Worm (Caenorhabditis elegans) whole organism, late embryonic: ENCODE measurements around the gene ifc-1.

ENCODE experiments used
- F13H6.1 ChIP-seq: sonication (generic microtip); optimal IDR thresholded peaks from 2 replicates; lab custom pipeline; 2016; ENCODE audit warnings: missing genetic modification characterization, missing compliant biosample characterization
- ama-1 ChIP-seq: fragments of 150-350 bp; optimal IDR thresholded peaks from 2 replicates; lab custom pipeline; 2014
- dmd-4 ChIP-seq: sonication (generic microtip); optimal IDR thresholded peaks from 2 replicates; lab custom pipeline; 2016; ENCODE audit warnings: borderline replicate concordance, missing genetic modification characterization, missing compliant biosample characterization
- ets-4 ChIP-seq: sonication (generic microtip); optimal IDR thresholded peaks from 2 replicates; lab custom pipeline; 2016; ENCODE audit warnings: missing genetic modification characterization, missing compliant biosample characterization
- pqm-1 ChIP-seq: sonication (generic microtip); optimal IDR thresholded peaks from 2 replicates; lab custom pipeline; 2016; ENCODE audit warnings: missing genetic modification characterization, missing compliant biosample characterization
- ttx-3 ChIP-seq: sonication (generic microtip); optimal IDR thresholded peaks from 2 replicates; lab custom pipeline; 2016; ENCODE audit warnings: missing genetic modification reagents, missing genetic modification characterization, missing compliant biosample characterization

- TF ChIP-seq ama-1 (no peak), ets-4 (tag; lab: Kevin White, UChicago) (no peak), dmd-4 (no peak), ttx-3 (no peak), pqm-1 (no peak), F13H6.1 (tag; lab: Kevin White, UChicago) (no peak)
Measured at ce11 chrV:2849071-2849470, 32.1 kb upstream of the ifc-1 start, which contains the start of gene ugt-53.
